Fruit fly (Drosophila melanogaster) whole organism, wandering third instar larva: ENCODE data around the gene CG12009.

Source experiments
- Abd-B ChIP-seq: fragments of >200 bp; optimal IDR thresholded peaks from 2 replicates; lab custom pipeline; 2017; ENCODE audit warnings: missing biosample characterization, missing genetic modification characterization
- CG9705 ChIP-seq: fragments of 200-800 bp; sonication (Bioruptor generic); optimal IDR thresholded peaks from 2 replicates; lab custom pipeline; 2018; ENCODE audit warnings: missing biosample characterization, mild to moderate bottlenecking, missing genetic modification characterization
- Dfd ChIP-seq: fragments of >200 bp; optimal IDR thresholded peaks from 2 replicates; lab custom pipeline; 2017; ENCODE audit warnings: missing biosample characterization, missing genetic modification characterization
- Hr78 ChIP-seq: fragments of >200 bp; optimal IDR thresholded peaks from 2 replicates; lab custom pipeline; 2017; ENCODE audit warnings: missing biosample characterization, missing genetic modification characterization
- Rel ChIP-seq, 2 experiments: fragments of 200-800 bp; sonication (Bioruptor generic) in 1 of 2; optimal IDR thresholded peaks; 2 replicates in 1 of 2; 3 replicates in 1 of 2; lab custom pipeline; 2016 to 2019; ENCODE audit warnings: mild to moderate bottlenecking in 2 of 2, missing biosample characterization in 2 of 2, missing genetic modification characterization in 2 of 2, moderate library complexity in 1 of 2
- brk ChIP-seq: fragments of 200-800 bp; sonication (Bioruptor generic); optimal IDR thresholded peaks from 2 replicates; lab custom pipeline; 2016; ENCODE audit warnings: missing biosample characterization, mild to moderate bottlenecking, missing genetic modification characterization
- dl ChIP-seq, 2 experiments: fragments of 175-275, 200-275 bp in 1 of 2; fragments of 200-275 bp in 1 of 2; sonication (Bioruptor generic); optimal IDR thresholded peaks; lab custom pipeline; 2018; ENCODE audit warnings: mild to moderate bottlenecking in 2 of 2, missing biosample characterization in 2 of 2, missing genetic modification characterization in 2 of 2, moderate library complexity in 2 of 2; ENCODE audit not compliant: partially characterized antibody in 2 of 2, insufficient read depth in 1 of 2
- dsf ChIP-seq: sonication (Bioruptor generic); optimal IDR thresholded peaks from 2 replicates; lab custom pipeline; 2016; ENCODE audit warnings: missing biosample characterization, missing genetic modification characterization, borderline replicate concordance
- pan ChIP-seq: fragments of >200 bp; optimal IDR thresholded peaks from 2 replicates; lab custom pipeline; 2017
- sage ChIP-seq: fragments of 200-800 bp; sonication (Bioruptor generic); optimal IDR thresholded peaks from 2 replicates; lab custom pipeline; 2016; ENCODE audit warnings: missing biosample characterization, mild to moderate bottlenecking, missing genetic modification characterization
- sv ChIP-seq: fragments of 200-800 bp; sonication (Bioruptor generic); optimal IDR thresholded peaks from 3 replicates; lab custom pipeline; 2016; ENCODE audit warnings: missing biosample characterization, missing genetic modification characterization
- usp ChIP-seq: fragments of >200 bp; optimal IDR thresholded peaks from 2 replicates; lab custom pipeline; 2017; ENCODE audit warnings: missing biosample characterization, missing genetic modification characterization
- woc ChIP-seq: sonication (Bioruptor generic); optimal IDR thresholded peaks from 2 replicates; lab custom pipeline; 2016; ENCODE audit warnings: missing biosample characterization, mild to moderate bottlenecking, missing genetic modification characterization

DNA sequence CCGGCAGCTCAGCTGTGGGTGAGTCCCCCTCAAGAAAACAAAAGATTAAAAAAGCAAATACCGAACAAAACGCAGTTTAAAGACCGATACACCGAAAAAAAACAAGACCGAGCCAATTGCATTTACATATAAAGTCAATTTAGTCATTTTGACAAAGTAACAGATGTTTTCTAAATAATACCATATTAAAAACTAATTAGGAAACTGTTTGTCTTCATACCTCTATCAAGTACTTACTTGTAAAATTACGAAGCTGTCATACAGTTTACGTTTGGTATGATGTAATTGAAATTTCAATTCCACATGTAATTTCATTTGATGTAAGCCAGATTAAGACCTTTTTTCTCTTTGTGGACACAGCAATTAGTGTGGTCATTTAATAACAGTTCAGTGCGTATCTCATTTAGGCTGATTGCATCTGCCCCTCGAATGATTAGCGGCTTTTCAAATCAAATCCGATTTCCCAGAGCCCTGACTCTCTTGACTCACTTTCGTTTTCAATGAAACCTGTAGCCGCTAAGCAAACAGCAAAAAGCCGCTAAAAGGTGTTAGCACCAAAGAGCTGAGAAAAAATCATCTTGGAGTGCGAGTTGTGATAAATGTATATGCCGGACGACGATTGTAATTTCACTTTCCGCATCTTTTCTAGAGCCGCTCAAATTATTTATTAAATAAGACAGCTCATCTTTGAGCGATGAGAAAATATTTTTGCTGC is 16.6 kb upstream of the CG12009 start:
- TF ChIP-seq Abd-B (no peak), sv (no peak), CG9705 (no peak), dsf (GFP tag; lab: Kevin White, UChicago) (no peak), Dfd (GFP tag; lab: Kevin White, UChicago) (no peak), dl (GFP tag; optimal IDR thresholded peaks at IDR 0.05; lab: Kevin White, UChicago; ENCODE audit: insufficient read depth in 1 of 2, partially characterized antibody in 2 of 2) (no peak), Hr78 (GFP tag; lab: Kevin White, UChicago) (no peak), Rel (GFP tag; optimal IDR thresholded peaks at IDR 0.05; lab: Kevin White, UChicago) (no peak), Rel (tag; optimal IDR thresholded peaks at IDR 0.05; lab: Kevin White, UChicago) (peak; percentile 8), pan (lab: Kevin White, UChicago) (no peak), woc (no peak), sage (no peak), usp (GFP tag; lab: Kevin White, UChicago) (no peak), brk (GFP tag; lab: Kevin White, UChicago) (no peak)
